Worm (Caenorhabditis elegans): ENCODE measurements around the gene rmif-2.

DNA sequence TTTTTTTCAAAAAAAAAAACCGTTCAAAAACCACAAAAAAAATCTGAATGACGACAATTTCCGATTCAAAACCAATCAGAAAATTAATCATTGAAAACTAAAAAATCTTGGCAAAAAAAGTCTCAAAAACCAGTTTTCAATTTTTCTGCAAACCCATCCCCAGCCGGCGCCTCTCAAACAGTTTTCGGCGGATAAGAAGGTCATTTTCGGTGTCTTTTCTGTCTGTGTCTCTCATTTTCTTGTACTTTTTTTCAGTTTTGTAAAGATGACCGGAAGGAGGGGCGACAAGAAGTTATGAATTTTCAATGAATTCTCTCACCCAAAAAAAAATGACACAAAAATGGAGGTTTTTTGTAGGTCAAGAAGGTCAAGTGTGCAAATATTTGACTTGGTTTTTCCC is 27.2 kb upstream of the rmif-2 start:
- TF ChIP-seq ama-1 (optimal IDR thresholded peaks at IDR 0.05) (no peak), nfya-1 (tag; optimal IDR thresholded peaks at IDR 0.05) (no peak), F13H6.1 (tag; optimal IDR thresholded peaks at IDR 0.05) (no peak), unc-3 (GFP tag; conservative IDR thresholded peaks at IDR 0.05) (no peak), unc-3 (tag; optimal IDR thresholded peaks at IDR 0.05) (no peak), tbx-2 (tag; optimal IDR thresholded peaks at IDR 0.05) (no peak), hlh-6 (tag; optimal IDR thresholded peaks at IDR 0.05) (no peak), K09A11.1 (tag; optimal IDR thresholded peaks at IDR 0.05; ENCODE audit: insufficient read depth) (no peak), pqm-1 (tag; optimal IDR thresholded peaks at IDR 0.05) (no peak), zip-5 (tag; optimal IDR thresholded peaks at IDR 0.05) (no peak), C08G9.2 (tag; optimal IDR thresholded peaks at IDR 0.05) (no peak)
